Worm (Caenorhabditis elegans) whole organism, L1 larva: ENCODE measurements around the gene arrd-24.

Source experiments
- C04F5.9 ChIP-seq: sonication (generic microtip); optimal IDR thresholded peaks from 2 replicates; lab custom pipeline; 2016; ENCODE audit warnings: missing genetic modification characterization, missing compliant biosample characterization
- C16A3.4 ChIP-seq: fragments of 150-350 bp; optimal IDR thresholded peaks from 2 replicates; lab custom pipeline; 2014; ENCODE audit warnings: missing biosample characterization, missing genetic modification characterization
- C34B4.2 ChIP-seq: sonication (generic microtip); optimal IDR thresholded peaks from 2 replicates; lab custom pipeline; 2017; ENCODE audit warnings: mild to moderate bottlenecking, missing genetic modification characterization, missing compliant biosample characterization
- F16B12.6 ChIP-seq: fragments of 150-350 bp; optimal IDR thresholded peaks from 2 replicates; lab custom pipeline; 2014; ENCODE audit warnings: missing biosample characterization, missing genetic modification characterization
- Y116A8C.19 ChIP-seq: sonication (generic microtip); optimal IDR thresholded peaks from 2 replicates; lab custom pipeline; 2016; ENCODE audit warnings: missing compliant biosample characterization, missing genetic modification characterization, borderline replicate concordance
- aly-2 ChIP-seq: fragments of 150-350 bp; optimal IDR thresholded peaks from 2 replicates; lab custom pipeline; 2014; ENCODE audit warnings: missing biosample characterization, missing genetic modification characterization
- ama-1 ChIP-seq: fragments of 150-350 bp; optimal IDR thresholded peaks from 2 replicates; lab custom pipeline; 2014
- ceh-8 ChIP-seq: fragments of 200-800 bp; sonication (Bioruptor generic); optimal IDR thresholded peaks from 2 replicates; lab custom pipeline; 2018; ENCODE audit warnings: mild to moderate bottlenecking, missing genetic modification characterization, moderate library complexity, missing compliant biosample characterization
- ceh-82 ChIP-seq, 3 experiments: fragments of 150-350 bp in 1 of 3; sonication (generic microtip) in 2 of 3; optimal IDR thresholded peaks; 2 replicates each; lab custom pipeline; 2014 to 2017; ENCODE audit warnings: missing biosample characterization in 3 of 3, missing genetic modification characterization in 3 of 3
- ceh-90 ChIP-seq: sonication (generic microtip); optimal IDR thresholded peaks from 2 replicates; lab custom pipeline; 2016; ENCODE audit warnings: missing genetic modification characterization, missing compliant biosample characterization
- efl-3 ChIP-seq: fragments of 200-800 bp; sonication (Bioruptor generic); optimal IDR thresholded peaks from 2 replicates; lab custom pipeline; 2018; ENCODE audit warnings: mild to moderate bottlenecking, missing genetic modification characterization, missing compliant biosample characterization
- egl-13 ChIP-seq: sonication (generic microtip); optimal IDR thresholded peaks from 2 replicates; lab custom pipeline; 2016; ENCODE audit warnings: missing genotype, missing genetic modification reagents, missing genetic modification characterization, missing compliant biosample characterization
- elt-2 ChIP-seq: sonication (generic microtip); optimal IDR thresholded peaks from 2 replicates; lab custom pipeline; 2016; ENCODE audit warnings: missing genetic modification characterization, mild to moderate bottlenecking, inconsistent platforms, missing compliant biosample characterization, missing genetic modification reagents
- elt-3 ChIP-seq, 6 experiments: fragments of 150-350 bp in 1 of 6; sonication (generic microtip); optimal IDR thresholded peaks; 2 replicates each; lab custom pipeline; 2017 to 2018; ENCODE audit warnings: missing biosample characterization in 6 of 6, missing genetic modification characterization in 6 of 6, inconsistent platforms in 1 of 6
- fkh-4 ChIP-seq: sonication (generic microtip); optimal IDR thresholded peaks from 2 replicates; lab custom pipeline; 2016; ENCODE audit warnings: missing compliant biosample characterization, missing genetic modification characterization, borderline replicate concordance
- fos-1 ChIP-seq: fragments of 150-350 bp; optimal IDR thresholded peaks from 2 replicates; lab custom pipeline; 2014; ENCODE audit warnings: missing biosample characterization, missing genetic modification characterization
- grh-1 ChIP-seq: fragments of 200-800 bp; sonication (Bioruptor generic); IDR thresholded peaks from 2 replicates; pipeline ENCODE4 v1.3.6; 2022; ENCODE audit warnings: missing genetic modification reagents, missing genetic modification characterization, missing compliant biosample characterization
- hlh-17 ChIP-seq: fragments of 200-800 bp; sonication (Bioruptor generic); optimal IDR thresholded peaks from 2 replicates; lab custom pipeline; 2018; ENCODE audit warnings: missing genetic modification characterization, mild to moderate bottlenecking, missing compliant biosample characterization, moderate library complexity, borderline replicate concordance
- hpl-2 ChIP-seq: fragments of 150-350 bp; optimal IDR thresholded peaks from 2 replicates; lab custom pipeline; 2014; ENCODE audit warnings: missing biosample characterization, missing genetic modification reagents, missing genetic modification characterization
- irx-1 ChIP-seq: sonication (generic microtip); optimal IDR thresholded peaks from 2 replicates; lab custom pipeline; 2016; ENCODE audit warnings: missing genetic modification characterization, missing compliant biosample characterization
- isw-1 ChIP-seq: fragments of 200-800 bp; sonication (Bioruptor generic); IDR thresholded peaks from 2 replicates; pipeline ENCODE4 v1.3.6; 2022; ENCODE audit warnings: missing genetic modification characterization, missing compliant biosample characterization
- lin-13 ChIP-seq: fragments of 150-350 bp; optimal IDR thresholded peaks from 2 replicates; lab custom pipeline; 2014; ENCODE audit warnings: missing biosample characterization, missing genetic modification reagents, missing genetic modification characterization
- lin-14 ChIP-seq: fragments of 200-800 bp; sonication (Bioruptor generic); optimal IDR thresholded peaks from 2 replicates; lab custom pipeline; 2018; ENCODE audit warnings: mild to moderate bottlenecking, missing genetic modification characterization, moderate library complexity, missing compliant biosample characterization
- lin-15B ChIP-seq: fragments of 150-350 bp; sonication (generic microtip); optimal IDR thresholded peaks from 3 replicates; lab custom pipeline; 2014; ENCODE audit warnings: missing biosample characterization, missing genetic modification characterization
- lin-35 ChIP-seq, 2 experiments: fragments of 150-350 bp; optimal IDR thresholded peaks; 2 replicates each; lab custom pipeline; 2014; ENCODE audit warnings: missing biosample characterization in 2 of 2, missing genetic modification characterization in 2 of 2, missing genetic modification reagents in 2 of 2
- lin-39 ChIP-seq: fragments of 150-350 bp; optimal IDR thresholded peaks from 2 replicates; lab custom pipeline; 2014; ENCODE audit warnings: missing biosample characterization, missing genetic modification reagents, missing genetic modification characterization
- lir-3 ChIP-seq: sonication (generic microtip); optimal IDR thresholded peaks from 2 replicates; lab custom pipeline; 2016; ENCODE audit warnings: mild to moderate bottlenecking, missing genetic modification characterization, moderate library complexity, missing compliant biosample characterization; ENCODE audit not compliant: poor library complexity
- mab-9 ChIP-seq: fragments of 200-800 bp; sonication (Bioruptor generic); IDR thresholded peaks from 2 replicates; pipeline ENCODE4 v1.3.6; 2022; ENCODE audit warnings: missing genetic modification reagents, missing genetic modification characterization, missing compliant biosample characterization
- mdl-1 ChIP-seq, 2 experiments: fragments of 150-350 bp; optimal IDR thresholded peaks; 2 replicates each; lab custom pipeline; 2014 to 2017; ENCODE audit warnings: missing biosample characterization in 2 of 2, missing genetic modification characterization in 2 of 2, inconsistent platforms in 1 of 2
- nhr-11 ChIP-seq: fragments of 150-350 bp; optimal IDR thresholded peaks from 2 replicates; lab custom pipeline; 2014; ENCODE audit warnings: missing biosample characterization, missing genetic modification characterization
- nhr-12 ChIP-seq: sonication (generic microtip); optimal IDR thresholded peaks from 2 replicates; lab custom pipeline; 2017; ENCODE audit warnings: missing biosample characterization, missing genetic modification characterization
- nhr-19 ChIP-seq: fragments of 200-800 bp; sonication (Bioruptor generic); conservative IDR thresholded peaks from 2 replicates; pipeline ENCODE4 v1.3.6; 2022; ENCODE audit warnings: missing genetic modification characterization, missing compliant biosample characterization
- nhr-20 ChIP-seq: sonication (generic microtip); optimal IDR thresholded peaks from 2 replicates; lab custom pipeline; 2016; ENCODE audit warnings: mild to moderate bottlenecking, missing genetic modification characterization, missing compliant biosample characterization
- nhr-237 ChIP-seq: fragments of 150-350 bp; optimal IDR thresholded peaks from 2 replicates; lab custom pipeline; 2014; ENCODE audit warnings: missing biosample characterization, missing genetic modification characterization
- nhr-28 ChIP-seq: fragments of 150-350 bp; optimal IDR thresholded peaks from 2 replicates; lab custom pipeline; 2014; ENCODE audit warnings: missing biosample characterization, missing genetic modification characterization
- nhr-71 ChIP-seq: sonication (generic microtip); optimal IDR thresholded peaks from 2 replicates; lab custom pipeline; 2016; ENCODE audit warnings: mild to moderate bottlenecking, missing genetic modification characterization, moderate library complexity, missing compliant biosample characterization
- nhr-77 ChIP-seq: fragments of 150-350 bp; optimal IDR thresholded peaks from 2 replicates; lab custom pipeline; 2014; ENCODE audit warnings: missing biosample characterization, missing genetic modification characterization
- nhr-84 ChIP-seq: sonication (generic microtip); optimal IDR thresholded peaks from 2 replicates; lab custom pipeline; 2017; ENCODE audit warnings: missing biosample characterization, missing genetic modification characterization
- nhr-90 ChIP-seq: sonication (generic microtip); optimal IDR thresholded peaks from 2 replicates; lab custom pipeline; 2016; ENCODE audit warnings: mild to moderate bottlenecking, missing genetic modification characterization, missing compliant biosample characterization; ENCODE audit not compliant: poor library complexity
- pax-3 ChIP-seq: fragments of 200-800 bp; sonication (Bioruptor generic); optimal IDR thresholded peaks from 2 replicates; lab custom pipeline; 2018; ENCODE audit warnings: mild to moderate bottlenecking, missing genetic modification characterization, moderate library complexity, missing compliant biosample characterization
- pqm-1 ChIP-seq: sonication (generic microtip); optimal IDR thresholded peaks from 3 replicates; lab custom pipeline; 2017; ENCODE audit warnings: missing biosample characterization, missing genetic modification characterization
- skn-1 ChIP-seq: fragments of 150-350 bp; optimal IDR thresholded peaks from 2 replicates; lab custom pipeline; 2014; ENCODE audit warnings: missing biosample characterization, missing genetic modification characterization
- snu-23 ChIP-seq: sonication (generic microtip); optimal IDR thresholded peaks from 2 replicates; lab custom pipeline; 2016; ENCODE audit warnings: missing genetic modification characterization, missing compliant biosample characterization
- sptf-1 ChIP-seq: fragments of 150-350 bp; optimal IDR thresholded peaks from 2 replicates; lab custom pipeline; 2014; ENCODE audit warnings: missing biosample characterization, missing genetic modification characterization
- sup-37 ChIP-seq: fragments of 200-800 bp; sonication (Bioruptor generic); optimal IDR thresholded peaks from 2 replicates; lab custom pipeline; 2018; ENCODE audit warnings: mild to moderate bottlenecking, missing genetic modification characterization, missing compliant biosample characterization
- swsn-7 ChIP-seq: sonication (generic microtip); optimal IDR thresholded peaks from 2 replicates; lab custom pipeline; 2016; ENCODE audit warnings: missing genetic modification characterization, missing compliant biosample characterization
- tbx-2 ChIP-seq: sonication (generic microtip); optimal IDR thresholded peaks from 2 replicates; lab custom pipeline; 2016; ENCODE audit warnings: missing genetic modification characterization, missing compliant biosample characterization
- unc-130 ChIP-seq: fragments of 150-350 bp; optimal IDR thresholded peaks from 2 replicates; lab custom pipeline; 2017; ENCODE audit warnings: missing biosample characterization, missing genetic modification characterization, inconsistent platforms
- unc-86 ChIP-seq: sonication (generic microtip); optimal IDR thresholded peaks from 2 replicates; lab custom pipeline; 2016; ENCODE audit warnings: missing genetic modification characterization, missing compliant biosample characterization
- xbp-1 ChIP-seq: sonication (generic microtip); optimal IDR thresholded peaks from 2 replicates; lab custom pipeline; 2016; ENCODE audit warnings: missing genetic modification characterization, missing compliant biosample characterization
- zip-4 ChIP-seq: fragments of 200-800 bp; sonication (Bioruptor generic); optimal IDR thresholded peaks from 2 replicates; lab custom pipeline; 2018; ENCODE audit warnings: mild to moderate bottlenecking, missing genetic modification characterization, moderate library complexity, missing compliant biosample characterization
- ztf-11 ChIP-seq, 2 experiments: sonication (generic microtip); optimal IDR thresholded peaks; 2 replicates each; lab custom pipeline; 2016 to 2017; ENCODE audit warnings: missing genetic modification characterization in 2 of 2, missing biosample characterization in 1 of 2, missing compliant biosample characterization in 1 of 2
- ztf-4 ChIP-seq: fragments of 150-350 bp; optimal IDR thresholded peaks from 2 replicates; lab custom pipeline; 2014; ENCODE audit warnings: missing biosample characterization, missing genetic modification characterization

Gene arrd-24

DNA sequence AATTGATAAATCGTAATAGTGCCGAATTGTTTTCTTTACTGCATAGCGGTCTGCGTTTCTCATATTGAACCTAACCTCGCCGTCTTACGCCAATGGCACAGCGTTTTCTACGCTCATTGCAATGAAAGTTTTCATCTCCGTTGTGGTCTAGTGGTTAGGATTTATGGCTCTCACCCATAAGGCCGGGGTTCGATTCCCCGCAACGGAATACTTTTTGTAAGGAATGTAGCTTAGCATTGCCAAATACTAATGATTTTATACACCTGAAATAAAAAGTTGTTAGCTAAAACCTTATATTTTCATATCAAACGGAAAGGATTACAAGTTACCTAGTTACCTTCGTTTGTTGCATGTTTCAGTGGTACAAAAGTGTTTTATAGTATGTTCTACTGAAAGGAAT is 35.5 kb upstream of the arrd-24 start:
- TF ChIP-seq lin-35 (GFP tag; optimal IDR thresholded peaks at IDR 0.05; lab: Kevin White, UChicago) (peak; percentile 47 to 78), nhr-90 (peak; percentile 85), nhr-12 (tag; lab: Kevin White, UChicago) (no peak), C34B4.2 (tag; lab: Kevin White, UChicago) (no peak), C16A3.4 (tag; lab: Kevin White, UChicago) (peak; percentile 77), unc-86 (tag; lab: Kevin White, UChicago) (peak; percentile 69), unc-130 (peak; percentile 91), isw-1 (GFP tag; lab: Robert Waterston, UW) (peak; percentile 53), F16B12.6 (tag; lab: Kevin White, UChicago) (no peak), ceh-90 (no peak), zip-4 (peak; percentile 1), pax-3 (tag; lab: Kevin White, UChicago) (peak; percentile 58), pqm-1 (tag; lab: Kevin White, UChicago) (no peak), nhr-84 (tag; lab: Kevin White, UChicago) (no peak), irx-1 (tag; lab: Kevin White, UChicago) (peak; percentile 65), fos-1 (tag; lab: Kevin White, UChicago) (peak; percentile 78), nhr-11 (peak; percentile 1), hpl-2 (GFP tag; lab: Kevin White, UChicago) (no peak), hlh-17 (GFP tag; lab: Kevin White, UChicago) (no peak), mdl-1 (tag; optimal IDR thresholded peaks at IDR 0.05; lab: Kevin White, UChicago) (peak in 1 of 2 experiments; percentile 79), tbx-2 (tag; lab: Kevin White, UChicago) (peak; percentile 80), nhr-71 (tag; lab: Kevin White, UChicago) (peak; percentile 87), nhr-28 (tag; lab: Kevin White, UChicago) (no peak), lin-39 (tag; lab: Kevin White, UChicago) (no peak), grh-1 (GFP tag; lab: Robert Waterston, UW) (peak; percentile 30), elt-3 (tag; optimal IDR thresholded peaks at IDR 0.05; lab: Kevin White, UChicago) (peak in 2 of 6 experiments; percentile 31 to 60), elt-2 (tag; lab: Kevin White, UChicago) (peak; percentile 60), ztf-11 (tag; optimal IDR thresholded peaks at IDR 0.05; lab: Kevin White, UChicago) (peak in 1 of 2 experiments; percentile 68), aly-2 (tag; lab: Kevin White, UChicago) (peak; percentile 48), nhr-20 (peak; percentile 87), egl-13 (tag; lab: Kevin White, UChicago) (peak; percentile 76), C04F5.9 (tag; lab: Kevin White, UChicago) (no peak), nhr-77 (tag; lab: Kevin White, UChicago) (peak; percentile 80), ceh-8 (GFP tag; lab: Kevin White, UChicago) (no peak), mab-9 (GFP tag; lab: Robert Waterston, UW) (no peak), lin-15B (tag; lab: Kevin White, UChicago) (no peak), lin-14 (peak; percentile 88), nhr-237 (tag; lab: Kevin White, UChicago) (peak; percentile 60), lin-13 (GFP tag; lab: Kevin White, UChicago) (peak; percentile 22), efl-3 (GFP tag; lab: Kevin White, UChicago) (no peak), snu-23 (GFP tag; lab: Kevin White, UChicago) (peak; percentile 92), Y116A8C.19 (tag; lab: Kevin White, UChicago) (no peak), ceh-82 (tag; optimal IDR thresholded peaks at IDR 0.05; lab: Kevin White, UChicago) (peak; percentile 68 to 87 (median 69)), swsn-7 (tag; lab: Kevin White, UChicago) (peak; percentile 86), sup-37 (peak; percentile 52), skn-1 (tag; lab: Kevin White, UChicago) (peak; percentile 66), lir-3 (tag; lab: Kevin White, UChicago) (peak; percentile 19), sptf-1 (tag; lab: Kevin White, UChicago) (no peak), xbp-1 (tag; lab: Kevin White, UChicago) (peak; percentile 62), ama-1 (lab: Kevin White, UChicago) (no peak), ztf-4 (tag; lab: Kevin White, UChicago) (peak; percentile 61), fkh-4 (no peak), nhr-19 (GFP tag; lab: Robert Waterston, UW) (peak; percentile 83)
